Fruit fly (Drosophila melanogaster): ENCODE results near the gene mah.

dm6 chr3R:24905959-24906634, 41.3 kb upstream of the mah start, which contains the start of gene CG13643:
- no peak for TF ChIP-seq pros (GFP tag; optimal IDR thresholded peaks at IDR 0.05)
- TF ChIP-seq CG1603 (tag; optimal IDR thresholded peaks at IDR 0.05), result no peak
- TF ChIP-seq CG10321 (GFP tag; IDR thresholded peaks at IDR 0.05), result no peak
- no peak for TF ChIP-seq CG8290 (GFP tag; optimal IDR thresholded peaks at IDR 0.05)
- no peak for TF ChIP-seq CG8290 (tag; optimal IDR thresholded peaks at IDR 0.05)
- peak; percentile 34 for TF ChIP-seq CG10209 (GFP tag; optimal IDR thresholded peaks at IDR 0.05)
- TF ChIP-seq usp (GFP tag; optimal IDR thresholded peaks at IDR 0.05), result no peak
- TF ChIP-seq Bgb (GFP tag; IDR thresholded peaks at IDR 0.05; ENCODE audit: partially characterized antibody), result no peak
- peak; percentile 67 for TF ChIP-seq CG15269 (tag; optimal IDR thresholded peaks at IDR 0.05)

All from whole organism, embryonic.